Worm (Caenorhabditis elegans) whole organism, midembryonic: ENCODE data around the gene C10C5.7.
A peak's percentile ranks its signal among the peaks of the same experiment; 100 is the strongest.

Source experiments
- T22C8.4 ChIP-seq: fragments of 200-800 bp; sonication (Bioruptor generic); IDR thresholded peaks from 2 replicates; pipeline ENCODE4 v1.3.6; 2022; ENCODE audit warnings: missing genetic modification characterization, missing compliant biosample characterization
- cog-1 ChIP-seq: sonication (generic microtip); optimal IDR thresholded peaks from 2 replicates; lab custom pipeline; 2016; ENCODE audit warnings: missing genetic modification characterization, missing compliant biosample characterization
- flt-1 ChIP-seq: fragments of 200-800 bp; sonication (Bioruptor generic); IDR thresholded peaks from 2 replicates; pipeline ENCODE4 v1.3.6; 2022; ENCODE audit warnings: missing genetic modification characterization, missing compliant biosample characterization
- klf-2 ChIP-seq: fragments of 200-800 bp; sonication (Bioruptor generic); conservative IDR thresholded peaks from 2 replicates; pipeline ENCODE4 v1.3.6; 2022; ENCODE audit warnings: missing genetic modification reagents, missing genetic modification characterization, missing compliant biosample characterization
- med-1 ChIP-seq: sonication (generic microtip); optimal IDR thresholded peaks from 2 replicates; lab custom pipeline; 2017; ENCODE audit warnings: missing genetic modification characterization, mild to moderate bottlenecking, missing compliant biosample characterization, antibody characterized with exemption, missing genetic modification reagents; ENCODE audit not compliant: insufficient read depth
- ref-1 ChIP-seq: fragments of 200-800 bp; sonication (Bioruptor generic); conservative IDR thresholded peaks from 2 replicates; pipeline ENCODE4 v1.3.6; 2022; ENCODE audit warnings: missing genetic modification reagents, missing genetic modification characterization, missing compliant biosample characterization
- tab-1 ChIP-seq: fragments of 200-800 bp; sonication (Bioruptor generic); IDR thresholded peaks from 2 replicates; pipeline ENCODE4 v1.3.6; 2022; ENCODE audit warnings: missing genetic modification characterization, missing compliant biosample characterization
- ztf-23 ChIP-seq: fragments of 200-800 bp; sonication (Bioruptor generic); IDR thresholded peaks from 2 replicates; pipeline ENCODE4 v1.3.6; 2022; ENCODE audit warnings: missing genetic modification reagents, missing genetic modification characterization, missing compliant biosample characterization
- ztf-29 ChIP-seq: fragments of 200-800 bp; sonication (Bioruptor generic); IDR thresholded peaks from 2 replicates; pipeline ENCODE4 v1.3.6; 2022; ENCODE audit warnings: missing genetic modification reagents, missing genetic modification characterization, missing compliant biosample characterization

C10C5.7 gene

DNA sequence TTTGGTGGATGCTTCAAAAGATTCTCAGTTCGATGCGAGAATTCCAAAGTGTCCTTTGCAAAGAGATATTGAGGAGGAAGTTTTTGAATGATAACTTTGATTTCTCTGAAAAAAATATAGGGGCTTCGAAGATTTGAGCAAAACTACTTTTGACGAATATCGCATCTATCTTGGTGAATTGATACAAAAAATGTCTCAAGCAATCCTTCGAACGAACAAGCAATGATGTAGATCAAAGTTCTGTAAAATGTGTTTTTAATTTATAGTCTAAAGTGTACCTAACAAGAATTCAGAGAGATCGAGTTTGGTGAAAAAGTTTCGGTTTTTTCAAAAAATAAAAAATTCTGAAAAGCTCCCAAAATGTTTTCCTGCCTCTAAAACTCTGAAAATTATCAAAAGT lies 12.4 kb downstream of the C10C5.7 start, which contains the start of gene F56D5.3:
Gene F56D5.3, plus strand, starts transcription at position 301 of the 400 bp plus-strand sequence.
- TF ChIP-seq flt-1 (GFP tag; lab: Robert Waterston, UW): no peak
- TF ChIP-seq ref-1: no peak
- no peak for TF ChIP-seq T22C8.4 (GFP tag; lab: Robert Waterston, UW)
- TF ChIP-seq ztf-29 (GFP tag; lab: Robert Waterston, UW): no peak
- TF ChIP-seq med-1: no peak
- TF ChIP-seq ztf-23 (GFP tag; lab: Robert Waterston, UW): no peak
- no peak for TF ChIP-seq cog-1
- TF ChIP-seq klf-2 (GFP tag; lab: Robert Waterston, UW): no peak
- TF ChIP-seq tab-1 (GFP tag; lab: Robert Waterston, UW): no peak

DNA sequence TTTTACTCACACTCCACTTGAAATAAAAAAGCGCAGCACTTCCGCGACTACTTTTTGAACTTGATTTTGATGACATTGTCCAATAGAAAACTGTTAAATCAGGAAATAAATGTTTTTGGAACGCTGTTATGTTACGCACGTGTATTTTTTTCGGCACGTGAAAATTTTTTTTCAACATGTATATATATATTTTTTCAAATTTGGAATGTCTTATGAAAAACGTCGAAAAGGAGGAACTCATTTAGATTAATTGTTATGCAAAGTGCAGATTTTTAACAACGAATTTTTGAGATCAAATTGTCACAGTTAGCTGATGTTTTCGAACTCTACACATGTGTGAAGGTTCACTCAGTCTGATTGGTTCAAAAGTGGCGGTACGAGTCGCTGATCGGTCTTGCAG lies 13.6 kb downstream of the C10C5.7 start, which contains the start of gene F56D5.2:
Gene F56D5.2, minus strand, starts transcription at position 101 of the 400 bp plus-strand sequence.
- TF ChIP-seq flt-1 (GFP tag; lab: Robert Waterston, UW) (no peak), ztf-23 (GFP tag; lab: Robert Waterston, UW) (no peak), cog-1 (no peak), T22C8.4 (GFP tag; lab: Robert Waterston, UW) (no peak), ref-1 (no peak), klf-2 (GFP tag; lab: Robert Waterston, UW) (no peak), ztf-29 (GFP tag; lab: Robert Waterston, UW) (no peak), med-1 (no peak), tab-1 (GFP tag; lab: Robert Waterston, UW) (no peak)

DNA sequence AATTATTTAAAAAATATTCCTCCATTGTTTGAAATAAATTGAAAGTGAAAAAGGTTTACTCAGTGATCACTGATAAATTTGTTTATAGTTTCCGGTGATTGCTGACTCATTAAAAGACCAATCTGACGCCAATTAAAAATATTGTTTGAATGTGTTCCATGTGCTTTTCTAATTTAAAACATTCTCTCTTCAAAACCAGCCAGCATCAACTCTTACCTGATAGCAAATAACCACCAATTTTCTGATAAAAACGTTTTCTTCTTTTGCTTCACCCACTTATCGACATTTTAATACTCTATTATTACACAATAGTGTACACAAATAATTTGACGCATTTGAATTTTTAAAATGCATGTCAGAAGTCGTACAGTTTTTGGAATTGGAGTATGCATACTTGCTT lies 16.8 kb downstream of the C10C5.7 start, which contains the start of gene F56D5.6:
Gene F56D5.6, plus strand, starts transcription at position 208 of the 400 bp plus-strand sequence.
- TF ChIP-seq med-1: no peak
- TF ChIP-seq T22C8.4 (GFP tag; lab: Robert Waterston, UW): no peak
- no peak for TF ChIP-seq ref-1
- TF ChIP-seq ztf-29 (GFP tag; lab: Robert Waterston, UW): no peak
- no peak for TF ChIP-seq ztf-23 (GFP tag; lab: Robert Waterston, UW)
- TF ChIP-seq cog-1: no peak
- TF ChIP-seq tab-1 (GFP tag; lab: Robert Waterston, UW): no peak
- TF ChIP-seq klf-2 (GFP tag; lab: Robert Waterston, UW): no peak
- no peak for TF ChIP-seq flt-1 (GFP tag; lab: Robert Waterston, UW)

DNA sequence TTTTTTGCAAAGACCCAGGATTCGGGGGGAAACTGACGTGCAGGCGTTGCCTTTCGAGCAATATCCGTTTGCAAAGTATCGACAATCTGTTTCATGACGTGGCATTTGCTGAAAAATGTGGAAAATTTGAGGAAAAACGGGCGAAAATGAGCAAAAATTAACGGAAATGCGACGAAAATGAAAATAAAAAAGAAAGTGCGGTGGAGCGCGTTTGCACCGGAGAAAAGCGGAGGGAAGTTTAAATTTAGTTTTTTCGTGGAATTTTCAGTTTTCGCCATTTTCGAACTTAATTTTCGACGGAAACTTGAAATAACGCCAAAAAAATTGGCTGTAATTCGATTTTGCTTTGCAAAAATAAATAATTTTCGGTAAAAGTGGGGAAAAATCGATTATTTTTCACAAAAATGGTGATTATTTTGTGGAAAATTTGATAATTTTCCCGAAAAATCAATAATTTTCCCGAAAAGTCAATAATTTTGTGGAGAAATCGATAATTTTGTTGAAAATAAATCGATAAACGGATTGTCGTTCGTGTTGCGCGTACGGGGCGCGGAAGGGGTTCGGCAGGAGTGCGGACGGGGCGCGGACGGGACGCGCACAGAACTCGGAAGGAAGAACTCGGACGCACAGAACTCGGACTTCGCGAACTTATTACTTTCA lies 19.0 kb downstream of the C10C5.7 start:
- TF ChIP-seq cog-1: no peak
- TF ChIP-seq flt-1 (GFP tag; lab: Robert Waterston, UW): no peak
- no peak for TF ChIP-seq med-1
- TF ChIP-seq ztf-29 (GFP tag; lab: Robert Waterston, UW): no peak
- TF ChIP-seq T22C8.4 (GFP tag; lab: Robert Waterston, UW): peak; percentile 64
- no peak for TF ChIP-seq ztf-23 (GFP tag; lab: Robert Waterston, UW)
- no peak for TF ChIP-seq ref-1

DNA sequence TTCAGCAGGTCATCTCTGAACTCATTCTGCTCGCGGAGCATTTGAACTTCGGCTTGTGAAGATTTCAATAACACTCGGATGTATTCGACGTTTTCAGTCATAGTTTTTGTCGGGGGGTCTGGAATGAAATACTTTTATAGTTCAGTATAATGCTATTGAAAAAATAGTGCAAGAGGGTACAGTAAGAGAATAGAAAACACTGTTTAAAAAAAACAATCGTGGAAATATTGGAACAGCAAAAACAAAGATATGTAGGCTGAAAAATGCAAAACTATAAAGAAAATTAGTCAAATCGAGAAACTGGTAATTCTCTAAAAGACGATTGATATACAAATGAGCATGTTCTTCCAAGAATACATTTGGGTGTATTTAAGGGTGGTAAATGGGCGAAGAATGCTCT lies 23.1 kb downstream of the C10C5.7 start, which contains the start of gene F56D5.5:
Gene F56D5.5, minus strand, starts transcription at position 101 of the 400 bp plus-strand sequence.
- TF ChIP-seq tab-1 (GFP tag; lab: Robert Waterston, UW) (no peak), cog-1 (no peak), klf-2 (GFP tag; lab: Robert Waterston, UW) (no peak), flt-1 (GFP tag; lab: Robert Waterston, UW) (no peak), ztf-23 (GFP tag; lab: Robert Waterston, UW) (no peak), med-1 (no peak), ztf-29 (GFP tag; lab: Robert Waterston, UW) (no peak), ref-1 (no peak), T22C8.4 (GFP tag; lab: Robert Waterston, UW) (no peak)

DNA sequence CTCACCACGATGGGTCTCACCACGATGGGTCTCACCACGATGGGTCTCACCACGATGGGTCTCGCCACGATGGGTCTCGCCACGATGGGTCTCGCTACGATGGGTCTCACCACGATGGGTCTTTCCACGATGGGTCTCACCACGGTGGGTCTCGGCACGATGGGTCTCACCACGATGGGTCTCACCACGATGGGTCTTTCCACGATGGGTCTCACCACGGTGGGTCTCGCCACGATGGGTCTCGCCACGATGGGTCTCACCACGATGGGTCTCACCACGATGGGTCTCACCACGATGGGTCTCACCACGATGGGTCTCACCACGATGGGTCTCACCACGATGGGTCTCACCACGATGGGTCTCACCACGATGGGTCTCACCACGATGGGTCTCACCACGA lies 25.8 kb downstream of the C10C5.7 start:
- TF ChIP-seq tab-1 (GFP tag; lab: Robert Waterston, UW): 0 out of 2 replicates have a peak, but pooled peaks have one; percentile 16

DNA sequence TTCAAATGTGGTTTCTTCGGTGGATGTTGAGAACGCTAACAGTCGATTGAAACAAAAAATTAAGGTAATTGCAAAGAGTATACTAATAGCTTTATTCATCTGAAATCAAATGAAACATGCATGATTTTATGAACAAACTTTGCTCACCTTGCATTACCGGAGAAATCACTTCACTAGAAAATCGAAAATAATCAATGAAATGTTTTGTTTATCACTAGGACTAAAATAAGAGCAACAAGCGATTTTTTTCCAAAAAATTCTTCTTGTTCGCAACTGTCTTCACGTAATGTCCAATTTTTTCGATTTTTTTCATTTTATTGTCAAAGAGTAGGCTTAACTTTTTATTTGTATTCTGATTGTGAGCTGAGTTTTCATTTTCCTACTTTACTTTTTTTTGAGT lies 37.5 kb downstream of the C10C5.7 start, which contains the start of gene F56D5.9:
Gene F56D5.9, minus strand, starts transcription at position 101 of the 400 bp plus-strand sequence.
- no peak for TF ChIP-seq T22C8.4 (GFP tag; lab: Robert Waterston, UW)
- TF ChIP-seq ztf-29 (GFP tag; lab: Robert Waterston, UW): no peak
- TF ChIP-seq ref-1: no peak
- TF ChIP-seq flt-1 (GFP tag; lab: Robert Waterston, UW): no peak
- TF ChIP-seq med-1: no peak
- TF ChIP-seq klf-2 (GFP tag; lab: Robert Waterston, UW): no peak
- no peak for TF ChIP-seq ztf-23 (GFP tag; lab: Robert Waterston, UW)
- TF ChIP-seq tab-1 (GFP tag; lab: Robert Waterston, UW): no peak
- TF ChIP-seq cog-1: no peak

DNA sequence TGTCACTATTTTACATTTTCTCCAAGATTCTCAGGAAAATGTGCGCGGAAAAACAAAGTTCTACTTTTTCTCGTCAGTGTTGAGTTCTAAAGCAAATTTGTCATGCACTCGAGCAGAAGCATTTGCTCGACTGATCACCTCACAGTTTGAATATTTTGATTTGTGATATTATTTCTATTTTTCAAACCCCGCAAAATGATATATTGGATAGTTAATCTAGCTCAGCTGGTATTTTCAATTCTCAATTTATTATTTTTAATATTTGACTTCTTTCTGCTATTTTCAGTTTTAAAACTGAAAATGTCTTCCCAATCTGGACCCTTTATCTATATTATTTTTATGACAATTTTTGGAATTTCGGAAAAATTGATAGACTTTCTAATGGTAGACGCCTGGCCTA lies 38.2 kb downstream of the C10C5.7 start, which contains the start of gene srxa-2:
Gene srxa-2, plus strand, starts transcription at position 301 of the 400 bp plus-strand sequence.
- TF ChIP-seq cog-1 (no peak), ztf-29 (GFP tag; lab: Robert Waterston, UW) (no peak), ztf-23 (GFP tag; lab: Robert Waterston, UW) (no peak), tab-1 (GFP tag; lab: Robert Waterston, UW) (no peak), T22C8.4 (GFP tag; lab: Robert Waterston, UW) (no peak), med-1 (no peak), ref-1 (no peak), flt-1 (GFP tag; lab: Robert Waterston, UW) (no peak), klf-2 (GFP tag; lab: Robert Waterston, UW) (no peak)

DNA sequence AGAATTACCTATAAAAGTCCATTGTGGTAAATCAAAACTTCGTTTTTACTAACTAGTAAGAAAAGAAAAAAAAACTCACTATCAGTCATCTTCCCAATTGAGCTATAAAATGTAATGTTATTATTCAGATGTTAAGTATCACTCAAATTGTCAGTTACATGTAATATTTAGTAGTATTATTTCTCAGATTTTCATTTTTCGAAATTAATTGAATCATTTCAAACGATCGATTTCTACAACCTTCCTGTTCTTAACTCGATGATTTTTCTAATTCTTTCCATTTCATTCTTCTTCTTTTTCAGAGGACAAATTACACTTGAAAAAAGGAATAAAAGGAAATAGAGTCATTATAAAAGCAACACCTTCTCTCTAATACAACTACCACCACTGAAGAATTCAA lies 43.0 kb downstream of the C10C5.7 start, which contains the start of gene F59B8.1:
Gene F59B8.1, plus strand, starts transcription at position 301 of the 400 bp plus-strand sequence.
- TF ChIP-seq ref-1: no peak
- TF ChIP-seq ztf-23 (GFP tag; lab: Robert Waterston, UW): no peak
- TF ChIP-seq klf-2 (GFP tag; lab: Robert Waterston, UW): no peak
- TF ChIP-seq med-1: no peak

DNA sequence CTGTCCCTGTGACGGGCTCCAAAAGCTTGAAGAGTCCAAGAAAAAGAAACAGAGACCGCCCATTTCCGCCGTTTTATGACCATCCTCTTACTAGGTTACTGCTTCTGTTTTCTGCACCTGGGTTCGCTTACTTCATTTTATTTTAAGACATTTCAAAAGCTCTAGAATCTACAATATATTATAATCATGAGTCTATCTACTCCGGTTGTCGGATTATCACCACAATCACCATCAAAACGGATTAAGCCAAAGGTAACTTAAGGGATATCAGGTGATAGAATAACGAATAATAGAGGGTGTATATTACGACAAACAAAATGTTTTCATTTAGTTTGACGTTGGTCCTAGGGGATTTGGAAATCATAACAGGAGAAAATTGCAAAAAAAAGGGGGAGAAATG lies 47.4 kb downstream of the C10C5.7 start:
- TF ChIP-seq klf-2 (GFP tag; lab: Robert Waterston, UW): no peak
- no peak for TF ChIP-seq ref-1
- TF ChIP-seq T22C8.4 (GFP tag; lab: Robert Waterston, UW): no peak
- no peak for TF ChIP-seq med-1
- no peak for TF ChIP-seq cog-1
- TF ChIP-seq tab-1 (GFP tag; lab: Robert Waterston, UW): no peak
- no peak for TF ChIP-seq ztf-23 (GFP tag; lab: Robert Waterston, UW)
- TF ChIP-seq ztf-29 (GFP tag; lab: Robert Waterston, UW): no peak
- TF ChIP-seq flt-1 (GFP tag; lab: Robert Waterston, UW): no peak
